Worm (Caenorhabditis elegans) whole organism, L3 larva: ENCODE measurements around the gene T19C3.3.

Source experiments
- R02D3.7 ChIP-seq: fragments of 150-350 bp; optimal IDR thresholded peaks from 2 replicates; lab custom pipeline; 2014; ENCODE audit warnings: missing biosample characterization, missing genetic modification characterization
- ZK546.5 ChIP-seq: sonication (generic microtip); optimal IDR thresholded peaks from 2 replicates; lab custom pipeline; 2017; ENCODE audit warnings: missing biosample characterization, missing genetic modification characterization
- aly-2 ChIP-seq: fragments of 150-350 bp; optimal IDR thresholded peaks from 2 replicates; lab custom pipeline; 2014; ENCODE audit warnings: missing biosample characterization, missing genetic modification characterization
- ama-1 ChIP-seq: fragments of 150-350 bp; optimal IDR thresholded peaks from 2 replicates; lab custom pipeline; 2018
- ceh-16 ChIP-seq: sonication (generic microtip); optimal IDR thresholded peaks from 2 replicates; lab custom pipeline; 2017; ENCODE audit warnings: missing biosample characterization, missing genetic modification characterization
- ceh-28 ChIP-seq: fragments of 150-350 bp; optimal IDR thresholded peaks from 2 replicates; lab custom pipeline; 2014; ENCODE audit warnings: missing biosample characterization, missing genetic modification reagents, missing genetic modification characterization
- ceh-82 ChIP-seq: fragments of 150-350 bp; optimal IDR thresholded peaks from 2 replicates; lab custom pipeline; 2014; ENCODE audit warnings: missing biosample characterization, missing genetic modification characterization
- ceh-9 ChIP-seq: sonication (generic microtip); optimal IDR thresholded peaks from 2 replicates; lab custom pipeline; 2018; ENCODE audit warnings: missing biosample characterization, missing genetic modification characterization
- daf-12 ChIP-seq: fragments of 150-350 bp; optimal IDR thresholded peaks from 2 replicates; lab custom pipeline; 2014; ENCODE audit warnings: missing biosample characterization, missing genetic modification reagents, missing genetic modification characterization
- egl-27 ChIP-seq: sonication (generic microtip); optimal IDR thresholded peaks from 4 replicates; lab custom pipeline; 2017; ENCODE audit warnings: missing biosample characterization, missing genetic modification reagents, missing genetic modification characterization
- egl-5 ChIP-seq: fragments of 150-350 bp; optimal IDR thresholded peaks from 2 replicates; lab custom pipeline; 2017; ENCODE audit warnings: missing biosample characterization, missing genetic modification reagents, missing genetic modification characterization, inconsistent platforms
- elt-1 ChIP-seq: fragments of 150-350 bp; optimal IDR thresholded peaks from 2 replicates; lab custom pipeline; 2014; ENCODE audit warnings: missing biosample characterization, missing genetic modification characterization
- elt-2 ChIP-seq: sonication (generic microtip); optimal IDR thresholded peaks from 2 replicates; lab custom pipeline; 2016; ENCODE audit warnings: missing genetic modification reagents, mild to moderate bottlenecking, missing genetic modification characterization, missing compliant biosample characterization
- elt-3 ChIP-seq, 3 experiments: fragments of 150-350 bp in 1 of 3; sonication (generic microtip) in 2 of 3; optimal IDR thresholded peaks; 2 replicates in 2 of 3; 4 replicates in 1 of 3; lab custom pipeline; 2014 to 2017; ENCODE audit warnings: missing biosample characterization in 3 of 3, missing genetic modification characterization in 3 of 3
- eor-1 ChIP-seq, 2 experiments: fragments of 150-350 bp; optimal IDR thresholded peaks; 2 replicates each; lab custom pipeline; 2014 to 2018; ENCODE audit warnings: missing biosample characterization in 2 of 2, missing genetic modification characterization in 2 of 2
- fkh-10 ChIP-seq: sonication (generic microtip); optimal IDR thresholded peaks from 2 replicates; lab custom pipeline; 2017; ENCODE audit warnings: missing biosample characterization, missing genetic modification reagents, missing genetic modification characterization
- fkh-2 ChIP-seq: fragments of 150-350 bp; optimal IDR thresholded peaks from 2 replicates; lab custom pipeline; 2014; ENCODE audit warnings: missing biosample characterization, missing genetic modification reagents, missing genetic modification characterization
- fos-1 ChIP-seq: fragments of 150-350 bp; optimal IDR thresholded peaks from 2 replicates; lab custom pipeline; 2014; ENCODE audit warnings: missing biosample characterization, missing genetic modification characterization
- hmg-11 ChIP-seq: sonication (generic microtip); optimal IDR thresholded peaks from 2 replicates; lab custom pipeline; 2016; ENCODE audit warnings: missing genetic modification characterization, missing compliant biosample characterization
- jun-1 ChIP-seq: fragments of 150-350 bp; optimal IDR thresholded peaks from 2 replicates; lab custom pipeline; 2014; ENCODE audit warnings: missing biosample characterization, missing genetic modification reagents, missing genetic modification characterization
- lin-15B ChIP-seq: fragments of 150-350 bp; optimal IDR thresholded peaks from 2 replicates; lab custom pipeline; 2014; ENCODE audit warnings: missing biosample characterization, missing genetic modification characterization
- lin-39 ChIP-seq: fragments of 150-350 bp; optimal IDR thresholded peaks from 2 replicates; lab custom pipeline; 2018; ENCODE audit warnings: missing biosample characterization, missing genetic modification reagents, missing genetic modification characterization
- lsy-12 ChIP-seq: sonication (generic microtip); optimal IDR thresholded peaks from 2 replicates; lab custom pipeline; 2016; ENCODE audit warnings: mild to moderate bottlenecking, missing genetic modification characterization, missing compliant biosample characterization
- mdl-1 ChIP-seq: fragments of 150-350 bp; optimal IDR thresholded peaks from 2 replicates; lab custom pipeline; 2014; ENCODE audit warnings: missing biosample characterization, missing genetic modification characterization
- mml-1 ChIP-seq: fragments of 150-350 bp; sonication (generic microtip); optimal IDR thresholded peaks from 3 replicates; lab custom pipeline; 2014; ENCODE audit warnings: missing biosample characterization, missing genetic modification characterization
- nfya-1 ChIP-seq: sonication (generic microtip); optimal IDR thresholded peaks from 2 replicates; lab custom pipeline; 2017; ENCODE audit warnings: missing genetic modification characterization, mild to moderate bottlenecking, missing compliant biosample characterization, antibody characterized with exemption, moderate library complexity; ENCODE audit not compliant: insufficient read depth
- nhr-11 ChIP-seq: fragments of 150-350 bp; optimal IDR thresholded peaks from 2 replicates; lab custom pipeline; 2014; ENCODE audit warnings: missing biosample characterization, missing genetic modification characterization
- nhr-12 ChIP-seq: fragments of 150-350 bp; optimal IDR thresholded peaks from 2 replicates; lab custom pipeline; 2014; ENCODE audit warnings: missing biosample characterization, missing genetic modification characterization
- nhr-23 ChIP-seq: fragments of 150-350 bp; optimal IDR thresholded peaks from 2 replicates; lab custom pipeline; 2014; ENCODE audit warnings: missing biosample characterization, missing genetic modification reagents, missing genetic modification characterization
- nhr-237 ChIP-seq: fragments of 150-350 bp; optimal IDR thresholded peaks from 2 replicates; lab custom pipeline; 2014; ENCODE audit warnings: missing biosample characterization, missing genetic modification characterization
- nhr-25 ChIP-seq: sonication (generic microtip); optimal IDR thresholded peaks from 2 replicates; lab custom pipeline; 2017; ENCODE audit warnings: missing biosample characterization, missing genetic modification characterization
- nhr-28 ChIP-seq: fragments of 150-350 bp; optimal IDR thresholded peaks from 2 replicates; lab custom pipeline; 2014; ENCODE audit warnings: missing biosample characterization, missing genetic modification characterization
- nhr-43 ChIP-seq: sonication (generic microtip); optimal IDR thresholded peaks from 2 replicates; lab custom pipeline; 2016; ENCODE audit warnings: mild to moderate bottlenecking, missing genetic modification characterization, missing compliant biosample characterization; ENCODE audit not compliant: poor library complexity, severe bottlenecking
- nhr-67 ChIP-seq: fragments of 150-350 bp; optimal IDR thresholded peaks from 2 replicates; lab custom pipeline; 2014; ENCODE audit warnings: missing biosample characterization, missing genetic modification characterization
- nhr-76 ChIP-seq: fragments of 150-350 bp; sonication (generic microtip); optimal IDR thresholded peaks from 5 replicates; lab custom pipeline; 2014; ENCODE audit warnings: missing biosample characterization, missing genetic modification characterization
- nhr-77 ChIP-seq: fragments of 150-350 bp; optimal IDR thresholded peaks from 2 replicates; lab custom pipeline; 2014; ENCODE audit warnings: missing biosample characterization, missing genetic modification characterization
- pha-4 ChIP-seq: fragments of 150-350 bp; optimal IDR thresholded peaks from 2 replicates; lab custom pipeline; 2014; ENCODE audit warnings: missing biosample characterization, missing genetic modification reagents, missing genetic modification characterization
- pqm-1 ChIP-seq: fragments of 150-350 bp; optimal IDR thresholded peaks from 2 replicates; lab custom pipeline; 2017; ENCODE audit warnings: missing biosample characterization, missing genetic modification characterization, inconsistent platforms
- sea-2 ChIP-seq: fragments of 150-350 bp; sonication (generic microtip); optimal IDR thresholded peaks from 4 replicates; lab custom pipeline; 2014; ENCODE audit warnings: missing biosample characterization, missing genetic modification reagents, missing genetic modification characterization
- skn-1 ChIP-seq: fragments of 150-350 bp; optimal IDR thresholded peaks from 2 replicates; lab custom pipeline; 2014; ENCODE audit warnings: missing biosample characterization, missing genetic modification characterization
- snpc-4 ChIP-seq: fragments of 150-350 bp; optimal IDR thresholded peaks from 2 replicates; lab custom pipeline; 2014; ENCODE audit warnings: missing biosample characterization, missing genetic modification characterization
- tbx-2 ChIP-seq: sonication (generic microtip); optimal IDR thresholded peaks from 2 replicates; lab custom pipeline; 2016; ENCODE audit warnings: mild to moderate bottlenecking, missing genetic modification characterization, missing compliant biosample characterization
- unc-39 ChIP-seq: sonication (generic microtip); optimal IDR thresholded peaks from 4 replicates; lab custom pipeline; 2017; ENCODE audit warnings: missing biosample characterization, missing genetic modification characterization
- unc-62 ChIP-seq: fragments of 150-350 bp; sonication (generic microtip); optimal IDR thresholded peaks from 4 replicates; lab custom pipeline; 2014; ENCODE audit warnings: missing biosample characterization, missing genetic modification reagents, missing genetic modification characterization
- zag-1 ChIP-seq: fragments of 150-350 bp; optimal IDR thresholded peaks from 2 replicates; lab custom pipeline; 2014; ENCODE audit warnings: missing biosample characterization, missing genetic modification characterization
- ztf-11 ChIP-seq: fragments of 150-350 bp; optimal IDR thresholded peaks from 2 replicates; lab custom pipeline; 2014; ENCODE audit warnings: missing biosample characterization, missing genetic modification characterization
- ztf-4 ChIP-seq: fragments of 150-350 bp; optimal IDR thresholded peaks from 2 replicates; lab custom pipeline; 2014; ENCODE audit warnings: missing biosample characterization, missing genetic modification characterization

The T19C3.3 gene

DNA sequence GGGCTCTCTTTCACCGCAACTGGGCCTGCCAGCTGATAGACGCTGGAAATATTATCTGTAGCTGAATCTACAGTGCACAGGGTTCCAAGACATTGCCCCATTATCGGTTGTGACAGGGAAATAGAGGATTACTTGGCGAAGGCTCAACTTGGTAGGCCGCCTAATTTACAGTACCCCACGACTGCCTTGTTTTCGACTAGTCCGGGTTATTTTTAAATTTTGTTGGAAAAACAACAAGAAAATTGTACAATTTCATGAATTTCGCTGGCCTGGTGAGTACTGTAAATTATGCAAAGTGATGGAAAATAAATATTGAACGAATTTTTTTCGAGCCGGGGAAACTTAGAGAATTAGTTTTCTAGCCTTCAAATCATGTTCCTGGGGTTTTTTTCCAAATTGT, 21.7 kb upstream of the T19C3.3 start, which contains the start of gene T19C3.7:
T19C3.7 (minus strand) TSS at position 101 of the 400 bp plus-strand sequence.
- TF ChIP-seq mml-1 (tag; lab: Kevin White, UChicago) = no peak
- TF ChIP-seq R02D3.7 (tag; lab: Kevin White, UChicago) = no peak
- TF ChIP-seq unc-62 (GFP tag; lab: Kevin White, UChicago) = no peak
- TF ChIP-seq unc-39 (tag; lab: Kevin White, UChicago) = no peak
- TF ChIP-seq pqm-1 (tag; lab: Kevin White, UChicago) = no peak
- TF ChIP-seq ceh-9 (tag; lab: Kevin White, UChicago) = no peak
- TF ChIP-seq nhr-11 (tag; lab: Kevin White, UChicago) = no peak
- no peak for TF ChIP-seq fkh-10 (GFP tag; lab: Kevin White, UChicago)
- no peak for TF ChIP-seq lin-39 (tag; lab: Kevin White, UChicago)
- TF ChIP-seq fos-1 (tag; lab: Kevin White, UChicago) = no peak

DNA sequence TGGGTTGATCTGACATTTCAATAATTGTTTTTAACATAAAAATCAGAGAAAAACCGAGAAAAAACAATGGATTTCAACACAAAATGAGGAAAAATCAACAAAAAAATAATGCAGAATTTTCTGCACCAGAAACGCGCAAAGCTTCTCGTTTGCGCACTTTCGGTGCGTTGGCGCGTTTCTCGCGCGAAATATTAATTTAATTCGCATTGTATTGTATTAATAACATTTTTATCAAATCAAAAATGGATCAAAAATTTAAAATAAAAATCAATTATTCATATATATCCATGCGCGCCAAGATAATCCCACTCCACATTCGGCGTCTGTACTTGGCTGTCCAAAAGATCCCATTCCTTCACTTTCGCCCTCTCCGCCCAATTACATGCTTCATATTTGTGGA, 20.3 kb upstream of the T19C3.3 start, which contains the start of gene fem-2:
fem-2 (minus strand) TSS at position 9 of the 400 bp plus-strand sequence.
- TF ChIP-seq ztf-4 (tag; lab: Kevin White, UChicago) = no peak
- no peak for TF ChIP-seq daf-12
- no peak for TF ChIP-seq unc-62 (GFP tag; lab: Kevin White, UChicago)
- TF ChIP-seq ceh-82 = no peak
- TF ChIP-seq nhr-77 (tag; lab: Kevin White, UChicago) = no peak
- no peak for TF ChIP-seq zag-1 (tag; lab: Kevin White, UChicago)
- peak; percentile 11 for TF ChIP-seq snpc-4 (tag; lab: Kevin White, UChicago)
- TF ChIP-seq nhr-11 (tag; lab: Kevin White, UChicago) = no peak
- TF ChIP-seq elt-1 (tag; lab: Kevin White, UChicago) = no peak
- TF ChIP-seq nhr-28 (tag; lab: Kevin White, UChicago) = no peak
- peak; percentile 56 for TF ChIP-seq hmg-11 (tag; lab: Kevin White, UChicago)
- TF ChIP-seq nhr-25 (tag; lab: Kevin White, UChicago) = no peak
- TF ChIP-seq unc-39 (tag; lab: Kevin White, UChicago) = no peak
- no peak for TF ChIP-seq mml-1 (tag; lab: Kevin White, UChicago)
- TF ChIP-seq lin-39 (tag; lab: Kevin White, UChicago) = peak; percentile 8
- TF ChIP-seq sea-2 = no peak
- TF ChIP-seq ceh-9 (tag; lab: Kevin White, UChicago) = no peak
- TF ChIP-seq pha-4 (tag; lab: Kevin White, UChicago) = peak; percentile 46
- TF ChIP-seq pqm-1 (tag; lab: Kevin White, UChicago) = no peak
- no peak for TF ChIP-seq nhr-43 (tag; lab: Kevin White, UChicago)
- no peak for TF ChIP-seq ama-1 (lab: Kevin White, UChicago)
- no peak for TF ChIP-seq R02D3.7 (tag; lab: Kevin White, UChicago)
- no peak for TF ChIP-seq aly-2 (tag; lab: Kevin White, UChicago)
- TF ChIP-seq tbx-2 (tag; lab: Kevin White, UChicago) = no peak
- TF ChIP-seq nhr-12 (tag; lab: Kevin White, UChicago) = no peak
- no peak for TF ChIP-seq egl-27 (tag; lab: Kevin White, UChicago)
- TF ChIP-seq jun-1 = no peak
- no peak for TF ChIP-seq ztf-11 (tag; lab: Kevin White, UChicago)
- no peak for TF ChIP-seq ceh-16 (tag; lab: Kevin White, UChicago)
- no peak for TF ChIP-seq egl-5 (tag; lab: Kevin White, UChicago)
- no peak for TF ChIP-seq nhr-67 (tag; lab: Kevin White, UChicago)
- TF ChIP-seq fkh-2 (tag; lab: Kevin White, UChicago) = no peak
- no peak for TF ChIP-seq lsy-12
- TF ChIP-seq nfya-1 = peak; percentile 41
- TF ChIP-seq ZK546.5 (tag; lab: Kevin White, UChicago) = no peak
- TF ChIP-seq skn-1 (tag; lab: Kevin White, UChicago) = no peak
- TF ChIP-seq lin-15B (tag; lab: Kevin White, UChicago) = peak; percentile 22
- TF ChIP-seq nhr-237 = no peak
- TF ChIP-seq ceh-28 (tag; lab: Kevin White, UChicago) = no peak
- no peak for TF ChIP-seq eor-1 (tag; optimal IDR thresholded peaks at IDR 0.05; lab: Kevin White, UChicago)
- TF ChIP-seq fkh-10 (GFP tag; lab: Kevin White, UChicago) = no peak
- TF ChIP-seq mdl-1 (tag; lab: Kevin White, UChicago) = no peak
- peak; percentile 23 for TF ChIP-seq nhr-23 (tag; lab: Kevin White, UChicago)
- TF ChIP-seq fos-1 (tag; lab: Kevin White, UChicago) = no peak
- TF ChIP-seq nhr-76 (tag; lab: Kevin White, UChicago) = no peak
- TF ChIP-seq elt-2 = no peak
- TF ChIP-seq elt-3 (tag; optimal IDR thresholded peaks at IDR 0.05; lab: Kevin White, UChicago) = no peak
